Fruit fly (Drosophila melanogaster) whole organism, embryonic: ENCODE data around the gene CG42554.

Source experiments
- Blimp-1 ChIP-seq: fragments of 200-800 bp; sonication (Bioruptor generic); optimal IDR thresholded peaks from 3 replicates; lab custom pipeline; 2018; ENCODE audit warnings: missing biosample characterization, missing genetic modification characterization, mild to moderate bottlenecking, moderate library complexity, missing genetic modification reagents
- BtbVII ChIP-seq: fragments of 200-800 bp; sonication (Bioruptor generic); optimal IDR thresholded peaks from 3 replicates; lab custom pipeline; 2017; ENCODE audit warnings: missing biosample characterization, mild to moderate bottlenecking, missing genetic modification characterization
- CG10274 ChIP-seq: fragments of 200-800 bp; sonication (Bioruptor generic); optimal IDR thresholded peaks from 3 replicates; lab custom pipeline; 2017; ENCODE audit warnings: missing biosample characterization, mild to moderate bottlenecking, missing genetic modification characterization
- CG10654 ChIP-seq: fragments of 200-800 bp; sonication (Bioruptor generic); optimal IDR thresholded peaks from 2 replicates; lab custom pipeline; 2016; ENCODE audit warnings: missing biosample characterization, missing genetic modification characterization
- CG11085 ChIP-seq: fragments of 200-800 bp; sonication (Bioruptor generic); IDR thresholded peaks from 2 replicates; pipeline ENCODE4 v1.3.6; 2022; ENCODE audit warnings: missing biosample characterization, missing genetic modification characterization
- CG15696 ChIP-seq: fragments of 200-800 bp; sonication (Bioruptor generic); optimal IDR thresholded peaks from 2 replicates; lab custom pipeline; 2019; ENCODE audit warnings: missing biosample characterization, mild to moderate bottlenecking, missing genetic modification characterization, moderate library complexity
- CG16815 ChIP-seq: fragments of 200-800 bp; sonication (Bioruptor generic); optimal IDR thresholded peaks from 3 replicates; lab custom pipeline; 2017; ENCODE audit warnings: missing biosample characterization, mild to moderate bottlenecking, missing genetic modification characterization
- CG18011 ChIP-seq: fragments of 200-800 bp; sonication (Bioruptor generic); optimal IDR thresholded peaks from 2 replicates; lab custom pipeline; 2017; ENCODE audit warnings: missing biosample characterization, missing genetic modification characterization, mild to moderate bottlenecking, moderate library complexity, missing genotype
- CG2116 ChIP-seq: fragments of 200-800 bp; sonication (Bioruptor generic); optimal IDR thresholded peaks from 3 replicates; lab custom pipeline; 2018; ENCODE audit warnings: missing biosample characterization, mild to moderate bottlenecking, missing genetic modification characterization
- CG31441 ChIP-seq: fragments of 200-800 bp; sonication (Bioruptor generic); IDR thresholded peaks from 2 replicates; pipeline ENCODE4 v1.3.6; 2022; ENCODE audit warnings: missing biosample characterization, missing genetic modification characterization
- CG32532 ChIP-seq: fragments of 200-800 bp; sonication (Bioruptor generic); IDR thresholded peaks from 2 replicates; pipeline ENCODE4 v1.3.6; 2022; ENCODE audit warnings: missing biosample characterization, missing genetic modification characterization
- CG32772 ChIP-seq: fragments of 200-800 bp; sonication (Bioruptor generic); IDR thresholded peaks from 2 replicates; pipeline ENCODE4 v1.3.6; 2022; ENCODE audit warnings: missing biosample characterization, missing genetic modification characterization
- CG3407 ChIP-seq: fragments of 200-800 bp; sonication (Bioruptor generic); optimal IDR thresholded peaks from 2 replicates; lab custom pipeline; 2018; ENCODE audit warnings: missing biosample characterization, mild to moderate bottlenecking, missing genetic modification characterization
- CG4424 ChIP-seq: fragments of 200-800 bp; sonication (Bioruptor generic); optimal IDR thresholded peaks from 3 replicates; lab custom pipeline; 2016; ENCODE audit warnings: missing biosample characterization, missing genetic modification characterization
- CG6765 ChIP-seq: fragments of 200-800 bp; sonication (Bioruptor generic); optimal IDR thresholded peaks from 3 replicates; lab custom pipeline; 2017; ENCODE audit warnings: missing biosample characterization, mild to moderate bottlenecking, missing genetic modification characterization
- CG7786 ChIP-seq: fragments of 200-800 bp; sonication (Bioruptor generic); optimal IDR thresholded peaks from 2 replicates; lab custom pipeline; 2016; ENCODE audit warnings: missing biosample characterization, missing genetic modification characterization
- CG7963 ChIP-seq: fragments of 200-800 bp; sonication (Bioruptor generic); IDR thresholded peaks from 3 replicates; pipeline ENCODE4 v1.3.6; 2022; ENCODE audit warnings: missing biosample characterization, missing genetic modification characterization; ENCODE audit not compliant: partially characterized antibody
- CG8290 ChIP-seq, 3 experiments: fragments of 200-800 bp; sonication (Bioruptor generic); optimal IDR thresholded peaks; 2 replicates each; lab custom pipeline; 2016 to 2019; ENCODE audit warnings: missing biosample characterization in 3 of 3, missing genetic modification characterization in 3 of 3, mild to moderate bottlenecking in 2 of 3, moderate library complexity in 1 of 3
- CG8924 ChIP-seq: fragments of 200-800 bp; optimal IDR thresholded peaks from 3 replicates; lab custom pipeline; 2019; ENCODE audit warnings: missing biosample characterization, mild to moderate bottlenecking, missing genetic modification characterization, moderate library complexity
- E2f2 ChIP-seq: fragments of 200-800 bp; sonication (Bioruptor generic); IDR thresholded peaks from 2 replicates; pipeline ENCODE4 v1.3.6; 2022; ENCODE audit warnings: missing biosample characterization, missing genetic modification characterization
- Eip74EF ChIP-seq, 2 experiments: fragments of 200-800 bp in 1 of 2; fragments of >200 bp in 1 of 2; sonication (Bioruptor generic) in 1 of 2; optimal IDR thresholded peaks; 2 replicates each; lab custom pipeline; 2017 to 2019; ENCODE audit warnings: missing biosample characterization in 2 of 2, missing genetic modification characterization in 2 of 2, mild to moderate bottlenecking in 1 of 2, moderate library complexity in 1 of 2
- Ets65A ChIP-seq: fragments of 200-800 bp; sonication (Bioruptor generic); peaks from one replicate; lab custom pipeline; 2016; ENCODE audit warnings: missing biosample characterization, missing genetic modification characterization
- Lim3 ChIP-seq: fragments of 200-800 bp; sonication (Bioruptor generic); IDR thresholded peaks from 2 replicates; pipeline ENCODE4 v1.3.6; 2022; ENCODE audit warnings: missing biosample characterization, missing genetic modification characterization
- NFAT ChIP-seq: fragments of 200-800 bp; sonication (Bioruptor generic); IDR thresholded peaks from 2 replicates; pipeline ENCODE4 v1.3.6; 2022; ENCODE audit warnings: missing biosample characterization, missing genetic modification characterization
- Neu2 ChIP-seq: fragments of 200-800 bp; sonication (Bioruptor generic); optimal IDR thresholded peaks from 3 replicates; lab custom pipeline; 2016; ENCODE audit warnings: missing biosample characterization, missing genetic modification characterization, borderline replicate concordance
- Pdp1 ChIP-seq, 2 experiments: fragments of 200-800 bp; sonication (Bioruptor generic); optimal IDR thresholded peaks; 3 replicates each; lab custom pipeline; 2016; ENCODE audit warnings: missing biosample characterization in 2 of 2, missing genetic modification characterization in 2 of 2, mild to moderate bottlenecking in 1 of 2, moderate library complexity in 1 of 2
- Scr ChIP-seq: fragments of 200-800 bp; sonication (Bioruptor generic); IDR thresholded peaks from 2 replicates; pipeline ENCODE4 v1.3.6; 2022; ENCODE audit warnings: missing biosample characterization, missing genetic modification characterization; ENCODE audit not compliant: partially characterized antibody
- Sox102F ChIP-seq: fragments of 200-800 bp; sonication (Bioruptor generic); optimal IDR thresholded peaks from 2 replicates; lab custom pipeline; 2018; ENCODE audit warnings: missing biosample characterization, mild to moderate bottlenecking, missing genetic modification characterization, moderate library complexity
- TFAM ChIP-seq: fragments of 200-800 bp; sonication (Bioruptor generic); optimal IDR thresholded peaks from 2 replicates; lab custom pipeline; 2017; ENCODE audit warnings: missing biosample characterization, missing genetic modification characterization, inconsistent platforms
- YL-1 ChIP-seq: fragments of 200-800 bp; sonication (Bioruptor generic); optimal IDR thresholded peaks from 3 replicates; lab custom pipeline; 2017; ENCODE audit warnings: missing biosample characterization, mild to moderate bottlenecking, missing genetic modification characterization
- crp ChIP-seq, 2 experiments: fragments of 200-800 bp; sonication (Bioruptor generic); optimal IDR thresholded peaks; 2 replicates in 1 of 2; 3 replicates in 1 of 2; lab custom pipeline; 2017; ENCODE audit warnings: missing biosample characterization in 2 of 2, missing genetic modification characterization in 2 of 2, mild to moderate bottlenecking in 1 of 2, moderate library complexity in 1 of 2
- dmrt99B ChIP-seq: fragments of 200-800 bp; sonication (Bioruptor generic); optimal IDR thresholded peaks from 2 replicates; lab custom pipeline; 2018; ENCODE audit warnings: missing biosample characterization, mild to moderate bottlenecking, missing genetic modification characterization, moderate library complexity
- dysf ChIP-seq: fragments of 200-800 bp; sonication (Bioruptor generic); IDR thresholded peaks from 3 replicates; pipeline ENCODE4 v1.3.6; 2022; ENCODE audit warnings: missing biosample characterization, missing genetic modification characterization
- gt ChIP-seq: fragments of 200-800 bp; sonication (Bioruptor generic); IDR thresholded peaks from 2 replicates; pipeline ENCODE4 v1.3.6; 2022; ENCODE audit warnings: missing biosample characterization, missing genetic modification characterization
- hb ChIP-seq: fragments of 200-800 bp; sonication (Bioruptor generic); IDR thresholded peaks from 3 replicates; pipeline ENCODE4 v1.3.6; 2022; ENCODE audit warnings: missing biosample characterization, missing genetic modification characterization; ENCODE audit not compliant: partially characterized antibody
- ind ChIP-seq: fragments of 200-800 bp; sonication (Bioruptor generic); optimal IDR thresholded peaks from 3 replicates; lab custom pipeline; 2016; ENCODE audit warnings: missing biosample characterization, missing genetic modification characterization
- jigr1 ChIP-seq: fragments of 200-800 bp; sonication (Bioruptor generic); IDR thresholded peaks from 3 replicates; pipeline ENCODE4 v1.3.6; 2022; ENCODE audit warnings: missing biosample characterization, missing genetic modification characterization
- kah ChIP-seq: fragments of 200-800 bp; sonication (Bioruptor generic); optimal IDR thresholded peaks from 2 replicates; lab custom pipeline; 2018; ENCODE audit warnings: missing biosample characterization, mild to moderate bottlenecking, missing genetic modification characterization
- knrl ChIP-seq: fragments of 200-800 bp; sonication (Bioruptor generic); IDR thresholded peaks from 3 replicates; pipeline ENCODE4 v1.3.6; 2022; ENCODE audit warnings: missing biosample characterization, missing genetic modification characterization; ENCODE audit not compliant: partially characterized antibody
- lbe ChIP-seq: fragments of 200-800 bp; sonication (Bioruptor generic); optimal IDR thresholded peaks from 2 replicates; lab custom pipeline; 2016; ENCODE audit warnings: missing biosample characterization, mild to moderate bottlenecking, missing genetic modification characterization
- luna ChIP-seq: fragments of 200-800 bp; sonication (Bioruptor generic); optimal IDR thresholded peaks from 2 replicates; lab custom pipeline; 2016; ENCODE audit warnings: missing biosample characterization, missing genetic modification characterization
- salm ChIP-seq: fragments of 200-800 bp; sonication (Bioruptor generic); optimal IDR thresholded peaks from 2 replicates; lab custom pipeline; 2018; ENCODE audit warnings: missing biosample characterization, mild to moderate bottlenecking, missing genetic modification characterization
- tin ChIP-seq: fragments of 200-800 bp; sonication (Bioruptor generic); optimal IDR thresholded peaks from 3 replicates; lab custom pipeline; 2016; ENCODE audit warnings: missing biosample characterization, missing genetic modification characterization
- ttk ChIP-seq: fragments of 200-800 bp; sonication (Bioruptor generic); IDR thresholded peaks from 2 replicates; pipeline ENCODE4 v2.1.2; 2022; ENCODE audit warnings: missing biosample characterization, missing genetic modification characterization
- twi ChIP-seq: fragments of 200-800 bp; optimal IDR thresholded peaks from 2 replicates; lab custom pipeline; 2019; ENCODE audit warnings: missing biosample characterization, mild to moderate bottlenecking, missing genetic modification characterization, moderate library complexity
- zen2 ChIP-seq: fragments of 200-800 bp; sonication (Bioruptor generic); IDR thresholded peaks from 3 replicates; pipeline ENCODE4 v1.3.6; 2022; ENCODE audit warnings: missing biosample characterization, missing genetic modification characterization; ENCODE audit not compliant: partially characterized antibody

The CG42554 gene

DNA sequence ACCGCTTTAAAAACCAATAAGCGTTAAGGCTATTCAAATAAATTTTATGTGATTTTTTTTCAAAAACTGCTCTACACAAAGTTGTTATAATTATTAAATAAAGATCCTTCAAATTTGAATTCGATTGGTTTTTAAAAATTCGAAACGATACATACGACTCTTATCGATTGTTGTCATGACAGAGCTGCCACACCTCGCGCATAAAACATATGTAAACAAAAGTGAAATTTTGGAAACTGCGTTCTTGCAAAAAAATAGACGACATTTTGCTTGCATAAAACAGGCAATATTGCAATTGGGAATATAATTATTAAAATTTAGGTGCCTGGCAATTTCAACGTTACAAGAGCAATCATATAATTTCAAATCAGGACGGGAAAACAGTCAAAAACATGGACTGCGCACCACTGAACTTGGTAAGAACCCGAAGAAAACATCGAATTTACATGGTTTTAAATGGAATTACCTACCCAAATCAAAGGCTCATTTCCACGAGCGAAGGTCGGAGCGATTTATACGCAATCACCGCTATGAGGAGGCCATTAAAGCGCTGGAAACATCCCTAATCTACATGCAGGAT, at the start of gene CG42554 (continued):
- TF ChIP-seq Blimp-1 (GFP tag; lab: Kevin White, UChicago): peak; percentile 90
- TF ChIP-seq YL-1 (GFP tag; lab: Kevin White, UChicago): peak; percentile 69
- no peak for TF ChIP-seq CG32772 (GFP tag; lab: Robert Waterston, UW)
- peak; percentile 61 for TF ChIP-seq CG2116 (GFP tag; lab: Kevin White, UChicago)
- TF ChIP-seq E2f2: peak; percentile 92
- peak; percentile 62 for TF ChIP-seq Scr (GFP tag; lab: Robert Waterston, UW)
- no peak for TF ChIP-seq CG8924 (tag; lab: Kevin White, UChicago)
- TF ChIP-seq crp (GFP tag; optimal IDR thresholded peaks at IDR 0.05; lab: Kevin White, UChicago): peak in 1 of 2 experiments; percentile 77

DNA sequence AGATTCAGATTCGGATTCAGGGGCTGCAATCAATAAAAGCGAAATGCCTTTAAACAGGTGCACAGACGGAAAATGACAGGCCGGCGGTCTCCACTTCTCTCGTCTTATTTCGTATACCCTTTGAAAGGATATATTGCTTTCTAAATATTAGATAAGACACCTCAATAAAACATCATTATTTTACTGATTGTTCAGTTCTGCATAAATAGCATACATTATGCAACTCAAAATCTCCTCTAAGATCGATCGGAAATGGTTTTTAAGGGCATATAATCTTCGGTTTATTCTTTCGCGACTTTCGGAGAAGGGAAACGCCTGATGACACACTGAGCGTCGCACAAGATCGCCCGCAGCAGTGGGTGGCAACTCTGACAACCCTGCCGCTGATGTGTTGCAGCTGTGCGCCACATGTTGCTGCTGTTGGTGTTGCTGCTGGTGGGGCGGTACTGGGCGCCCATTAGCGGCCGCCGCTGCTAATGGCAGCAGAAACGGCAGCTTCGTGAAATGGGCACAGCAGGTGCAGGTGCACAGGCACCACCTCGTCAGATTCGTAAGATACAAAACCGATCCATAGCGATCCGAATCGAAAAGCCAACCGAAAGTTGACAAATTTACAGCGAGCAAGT, 49.6 kb upstream of the CG42554 start:
- TF ChIP-seq luna (GFP tag; lab: Kevin White, UChicago) (no peak), ttk (GFP tag; lab: Robert Waterston, UW) (no peak), Neu2 (GFP tag; lab: Kevin White, UChicago) (no peak), Lim3 (GFP tag; lab: Robert Waterston, UW) (no peak), Eip74EF (GFP tag; optimal IDR thresholded peaks at IDR 0.05; lab: Kevin White, UChicago) (no peak), NFAT (no peak), kah (GFP tag; lab: Kevin White, UChicago) (peak; percentile 37), CG32532 (no peak), CG7786 (GFP tag; lab: Kevin White, UChicago) (no peak), CG15696 (tag; lab: Kevin White, UChicago) (no peak), CG10274 (GFP tag; lab: Kevin White, UChicago) (no peak), salm (tag; lab: Kevin White, UChicago) (no peak), jigr1 (GFP tag; lab: Robert Waterston, UW) (no peak), dysf (GFP tag; lab: Robert Waterston, UW) (no peak), tin (GFP tag; lab: Kevin White, UChicago) (no peak), Sox102F (peak; percentile 45), CG7963 (GFP tag; lab: Robert Waterston, UW) (no peak), CG10654 (GFP tag; lab: Kevin White, UChicago) (no peak), dmrt99B (tag; lab: Kevin White, UChicago) (peak; percentile 46), CG31441 (GFP tag; lab: Robert Waterston, UW) (0 out of 2 replicates have a peak, but pooled peaks have one; percentile 23), TFAM (GFP tag; lab: Kevin White, UChicago) (no peak), CG4424 (GFP tag; lab: Kevin White, UChicago) (no peak), twi (tag; lab: Kevin White, UChicago) (peak; percentile 98), Blimp-1 (GFP tag; lab: Kevin White, UChicago) (peak; percentile 16), BtbVII (GFP tag; lab: Kevin White, UChicago) (no peak), zen2 (GFP tag; lab: Robert Waterston, UW) (no peak), CG16815 (GFP tag; lab: Kevin White, UChicago) (no peak), Pdp1 (GFP tag; optimal IDR thresholded peaks at IDR 0.05; lab: Kevin White, UChicago) (peak in 1 of 2 experiments; percentile 33), CG8290 (GFP tag; optimal IDR thresholded peaks at IDR 0.05; lab: Kevin White, UChicago) (no peak), CG8290 (tag; optimal IDR thresholded peaks at IDR 0.05; lab: Kevin White, UChicago) (peak in 1 of 2 experiments; percentile 12), lbe (GFP tag; lab: Kevin White, UChicago) (no peak), knrl (GFP tag; lab: Robert Waterston, UW) (no peak), CG6765 (no peak), CG18011 (no peak), CG11085 (GFP tag; lab: Robert Waterston, UW) (0 out of 2 replicates have a peak, but pooled peaks have one; percentile 13), hb (GFP tag; lab: Robert Waterston, UW) (no peak), Ets65A (GFP tag; lab: Kevin White, UChicago) (peak; percentile 19), ind (GFP tag; lab: Kevin White, UChicago) (peak; percentile 8), gt (GFP tag; lab: Robert Waterston, UW) (no peak), CG3407 (GFP tag; lab: Kevin White, UChicago) (no peak)
